Worm (Caenorhabditis elegans) whole organism, midembryonic: ENCODE results near the gene C45H4.18.

ENCODE experiments used
- T22C8.4 ChIP-seq: fragments of 200-800 bp; sonication (Bioruptor generic); IDR thresholded peaks from 2 replicates; pipeline ENCODE4 v1.3.6; 2022; ENCODE audit warnings: missing genetic modification characterization, missing compliant biosample characterization
- cog-1 ChIP-seq: sonication (generic microtip); optimal IDR thresholded peaks from 2 replicates; lab custom pipeline; 2016; ENCODE audit warnings: missing genetic modification characterization, missing compliant biosample characterization
- flt-1 ChIP-seq: fragments of 200-800 bp; sonication (Bioruptor generic); IDR thresholded peaks from 2 replicates; pipeline ENCODE4 v1.3.6; 2022; ENCODE audit warnings: missing genetic modification characterization, missing compliant biosample characterization
- klf-2 ChIP-seq: fragments of 200-800 bp; sonication (Bioruptor generic); conservative IDR thresholded peaks from 2 replicates; pipeline ENCODE4 v1.3.6; 2022; ENCODE audit warnings: missing genetic modification reagents, missing genetic modification characterization, missing compliant biosample characterization
- ztf-29 ChIP-seq: fragments of 200-800 bp; sonication (Bioruptor generic); IDR thresholded peaks from 2 replicates; pipeline ENCODE4 v1.3.6; 2022; ENCODE audit warnings: missing genetic modification reagents, missing genetic modification characterization, missing compliant biosample characterization

DNA sequence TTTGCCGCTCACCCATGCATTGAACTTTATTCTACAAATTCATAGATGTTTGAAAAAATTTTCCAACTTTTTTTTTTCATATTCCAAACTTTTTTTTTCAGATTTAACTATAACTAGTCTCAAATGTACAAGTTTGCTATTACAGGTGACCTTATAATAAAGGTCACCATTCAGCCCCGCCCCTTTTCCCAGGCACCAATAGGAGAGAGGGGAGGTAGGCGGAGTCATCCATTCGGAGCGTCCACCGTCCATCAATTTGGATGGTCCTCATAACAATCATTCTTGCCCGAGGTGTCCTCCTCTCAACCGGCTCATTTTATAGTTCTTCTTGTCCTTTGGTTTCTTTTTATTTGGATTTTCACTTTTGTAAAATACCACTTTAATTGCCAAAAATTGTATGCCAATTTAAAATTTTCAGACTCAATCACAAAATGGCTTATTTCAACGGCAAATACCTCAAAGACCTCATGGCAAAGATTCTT, 12.6 kb downstream of the C45H4.18 start, which contains the start of gene Y5H2B.3:
- TF ChIP-seq klf-2 (GFP tag; lab: Robert Waterston, UW) (no peak), T22C8.4 (GFP tag; lab: Robert Waterston, UW) (no peak), ztf-29 (no peak), cog-1 (tag; lab: Kevin White, UChicago) (no peak), flt-1 (no peak)
